Worm (Caenorhabditis elegans) whole organism, L4 larva: ENCODE results near the gene npr-37.

ENCODE experiments used
- Y5F2A.4 ChIP-seq: fragments of 200-800 bp; sonication (Bioruptor generic); optimal IDR thresholded peaks from 2 replicates; lab custom pipeline; 2018; ENCODE audit warnings: mild to moderate bottlenecking, missing genetic modification characterization, missing compliant biosample characterization
- ama-1 ChIP-seq: fragments of 150-350 bp; optimal IDR thresholded peaks from 2 replicates; lab custom pipeline; 2014; ENCODE audit warnings: inconsistent platforms, mixed read lengths
- cey-2 ChIP-seq: sonication (generic microtip); optimal IDR thresholded peaks from 3 replicates; lab custom pipeline; 2017; ENCODE audit warnings: missing genetic modification characterization, mild to moderate bottlenecking, missing compliant biosample characterization, antibody characterized with exemption, borderline replicate concordance; ENCODE audit not compliant: insufficient read depth
- mdl-1 ChIP-seq, 2 experiments: fragments of 150-350 bp in 1 of 2; sonication (generic microtip) in 1 of 2; optimal IDR thresholded peaks; 2 replicates each; lab custom pipeline; 2014 to 2017; ENCODE audit warnings: missing biosample characterization in 2 of 2, missing genetic modification characterization in 2 of 2
- nhr-10 ChIP-seq: fragments of 150-350 bp; optimal IDR thresholded peaks from 2 replicates; lab custom pipeline; 2014; ENCODE audit warnings: missing biosample characterization, missing genetic modification characterization
- nhr-11 ChIP-seq: fragments of 150-350 bp; optimal IDR thresholded peaks from 2 replicates; lab custom pipeline; 2014; ENCODE audit warnings: missing biosample characterization, missing genetic modification characterization
- nhr-237 ChIP-seq: sonication (generic microtip); optimal IDR thresholded peaks from 2 replicates; lab custom pipeline; 2017; ENCODE audit warnings: missing biosample characterization, missing genetic modification characterization
- unc-130 ChIP-seq: sonication (generic microtip); optimal IDR thresholded peaks from 2 replicates; lab custom pipeline; 2016; ENCODE audit warnings: missing genetic modification reagents, missing genetic modification characterization, missing compliant biosample characterization

- TF ChIP-seq unc-130 (GFP tag; lab: Kevin White, UChicago) (no peak), nhr-10 (tag; lab: Kevin White, UChicago) (no peak), mdl-1 (tag; optimal IDR thresholded peaks at IDR 0.05; lab: Kevin White, UChicago) (peak in 1 of 2 experiments; percentile 62), nhr-11 (peak; percentile 65), nhr-237 (no peak), cey-2 (tag; lab: Kevin White, UChicago) (no peak), Y5F2A.4 (GFP tag; lab: Kevin White, UChicago) (no peak), ama-1 (lab: Kevin White, UChicago) (no peak)
Measured at ce11 chrIV:443622-444021, 37.3 kb downstream of the npr-37 start, which contains the start of gene mrpl-55.
